Fruit fly (Drosophila melanogaster): ENCODE results near the gene CG33922.

Gene CG33922

dm6 chr2L:1312321-1312720 is 31.6 kb downstream of the CG33922 start:
- TF ChIP-seq CG7101 (tag; optimal IDR thresholded peaks at IDR 0.05), result no peak
- no peak for TF ChIP-seq cnc (optimal IDR thresholded peaks at IDR 0.05)
- TF ChIP-seq CG5204 (GFP tag; optimal IDR thresholded peaks at IDR 0.05), result no peak
- no peak for TF ChIP-seq Mnt (GFP tag; optimal IDR thresholded peaks at IDR 0.05)
- no peak for TF ChIP-seq Clk (GFP tag; optimal IDR thresholded peaks at IDR 0.05)
- TF ChIP-seq CG7045 (GFP tag; optimal IDR thresholded peaks at IDR 0.05), result no peak
- no peak for TF ChIP-seq CG11617 (GFP tag; optimal IDR thresholded peaks at IDR 0.05)
- TF ChIP-seq CG33017 (tag; optimal IDR thresholded peaks at IDR 0.05), result no peak
- TF ChIP-seq pad (GFP tag; optimal IDR thresholded peaks at IDR 0.05), result no peak
- no peak for TF ChIP-seq kay (GFP tag; ENCODE audit: borderline replicate concordance)
- TF ChIP-seq cic (GFP tag; optimal IDR thresholded peaks at IDR 0.05), result no peak
- no peak for TF ChIP-seq Crg-1 (GFP tag; optimal IDR thresholded peaks at IDR 0.05)
- no peak for TF ChIP-seq CG14711 (tag; optimal IDR thresholded peaks at IDR 0.05)
- TF ChIP-seq CG12768 (GFP tag; optimal IDR thresholded peaks at IDR 0.05), result no peak
- no peak for TF ChIP-seq CG1620 (GFP tag; optimal IDR thresholded peaks at IDR 0.05)

Data from whole organism, adult.